Fruit fly (Drosophila melanogaster): Measurements from ENCODE around the gene CG32195.

dm6 chr3L:18121889-18122288, 9.1 kb downstream of the CG32195 start, which contains the start of gene CG42853:
- TF ChIP-seq salr (GFP tag; optimal IDR thresholded peaks at IDR 0.05), result no peak
- TF ChIP-seq OdsH (GFP tag; optimal IDR thresholded peaks at IDR 0.05), result no peak
- TF ChIP-seq CG34406 (GFP tag; optimal IDR thresholded peaks at IDR 0.05), result no peak
- TF ChIP-seq Ets21C (GFP tag; optimal IDR thresholded peaks at IDR 0.05), result no peak
- TF ChIP-seq eg (GFP tag; IDR thresholded peaks at IDR 0.05), result no peak
- no peak for TF ChIP-seq CG32006 (GFP tag; optimal IDR thresholded peaks at IDR 0.05)
- TF ChIP-seq Sox102F (GFP tag; optimal IDR thresholded peaks at IDR 0.05), result no peak
- no peak for TF ChIP-seq fd85E (GFP tag; optimal IDR thresholded peaks at IDR 0.05)
- TF ChIP-seq CG6808 (GFP tag; optimal IDR thresholded peaks at IDR 0.05), result no peak
- no peak for TF ChIP-seq Hr4 (GFP tag; optimal IDR thresholded peaks at IDR 0.05)
- TF ChIP-seq Lpt (GFP tag; optimal IDR thresholded peaks at IDR 0.05), result no peak
- no peak for TF ChIP-seq topi (GFP tag; optimal IDR thresholded peaks at IDR 0.05)

Data from whole organism, prepupa.